Fruit fly (Drosophila melanogaster) whole organism: ENCODE results near the gene CG34303.

Experiments
- CG8478 ChIP-seq: fragments of >200 bp; optimal IDR thresholded peaks from 2 replicates; lab custom pipeline; 2018; ENCODE audit warnings: inconsistent platforms
- EcR ChIP-seq, 2 experiments: fragments of >200 bp; optimal IDR thresholded peaks; 2 replicates each; lab custom pipeline; 2017; ENCODE audit warnings: missing biosample characterization in 2 of 2, missing genetic modification characterization in 2 of 2, missing genetic modification reagents in 2 of 2
- pan ChIP-seq: fragments of >200 bp; optimal IDR thresholded peaks from 2 replicates; lab custom pipeline; 2017
- psq ChIP-seq: fragments of >200 bp; optimal IDR thresholded peaks from 2 replicates; lab custom pipeline; 2017
- usp ChIP-seq: fragments of >200 bp; optimal IDR thresholded peaks from 2 replicates; lab custom pipeline; 2017; ENCODE audit warnings: missing biosample characterization, missing genetic modification characterization, mixed read lengths

DNA sequence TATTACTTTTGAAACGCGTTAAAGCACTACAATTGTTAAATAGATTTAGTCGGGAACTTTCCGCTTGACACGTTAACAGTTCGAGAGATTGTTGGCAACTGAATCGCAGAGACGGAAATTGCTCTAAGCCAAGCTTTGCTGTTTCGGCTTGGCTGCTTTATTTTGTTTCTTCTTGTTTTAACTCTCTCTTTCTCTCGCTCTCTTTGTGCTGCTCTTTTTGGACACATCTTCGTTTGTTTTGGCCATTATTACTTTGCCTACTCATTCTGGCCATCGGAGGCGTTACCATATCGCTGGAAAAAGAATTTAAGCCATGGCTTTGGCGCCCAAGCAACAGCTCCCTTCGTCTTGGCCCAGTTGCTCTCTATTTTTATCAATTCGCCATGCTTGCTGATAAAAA lies 37.8 kb upstream of the CG34303 start, which contains the start of gene CG12814:
- TF ChIP-seq EcR (GFP tag; optimal IDR thresholded peaks at IDR 0.05; lab: Kevin White, UChicago) (no peak), psq (lab: Kevin White, UChicago) (no peak), pan (no peak), usp (no peak), CG8478 (no peak)
